Worm (Caenorhabditis elegans) whole organism, young adult: ENCODE results near the gene Y38E10A.35.

Experiments
- F10E7.11 ChIP-seq: sonication (generic microtip); optimal IDR thresholded peaks from 2 replicates; lab custom pipeline; 2017; ENCODE audit warnings: mild to moderate bottlenecking, missing genetic modification characterization, moderate library complexity, missing compliant biosample characterization
- F39B2.1 ChIP-seq: fragments of 200-800 bp; sonication (Bioruptor generic); IDR thresholded peaks from 2 replicates; pipeline ENCODE4 v1.3.6; 2022; ENCODE audit warnings: missing genetic modification reagents, missing genetic modification characterization, missing compliant biosample characterization
- akir-1 ChIP-seq: fragments of 200-800 bp; sonication (Bioruptor generic); optimal IDR thresholded peaks from 2 replicates; lab custom pipeline; 2018; ENCODE audit warnings: mild to moderate bottlenecking, missing genetic modification characterization, moderate library complexity, missing compliant biosample characterization
- ama-1 ChIP-seq, 3 experiments: fragments of 150-350 bp in 1 of 3; sonication (generic microtip) in 2 of 3; optimal IDR thresholded peaks; 2 replicates each; lab custom pipeline; 2014 to 2018; ENCODE audit warnings: missing biosample characterization in 2 of 3, missing genetic modification characterization in 2 of 3, missing genetic modification reagents in 2 of 3
- bed-1 ChIP-seq: fragments of 200-800 bp; sonication (Bioruptor generic); IDR thresholded peaks from 2 replicates; pipeline ENCODE4 v1.3.6; 2022; ENCODE audit warnings: missing genetic modification reagents, missing genetic modification characterization, missing compliant biosample characterization
- ceh-27 ChIP-seq: fragments of 200-800 bp; sonication (Bioruptor generic); optimal IDR thresholded peaks from 2 replicates; lab custom pipeline; 2018; ENCODE audit warnings: mild to moderate bottlenecking, missing genetic modification characterization, moderate library complexity, missing compliant biosample characterization
- chd-7 ChIP-seq: sonication (generic microtip); optimal IDR thresholded peaks from 2 replicates; lab custom pipeline; 2016; ENCODE audit warnings: mild to moderate bottlenecking, missing genetic modification characterization, moderate library complexity, missing compliant biosample characterization
- dox-1 ChIP-seq: fragments of 200-800 bp; sonication (Bioruptor generic); IDR thresholded peaks from 2 replicates; pipeline ENCODE4 v1.3.6; 2022; ENCODE audit warnings: missing genetic modification reagents, missing genetic modification characterization, missing compliant biosample characterization
- ets-4 ChIP-seq: fragments of 200-800 bp; sonication (Bioruptor generic); optimal IDR thresholded peaks from 2 replicates; lab custom pipeline; 2018; ENCODE audit warnings: mild to moderate bottlenecking, missing genetic modification characterization, missing compliant biosample characterization
- gei-17 ChIP-seq: fragments of 200-800 bp; sonication (Bioruptor generic); optimal IDR thresholded peaks from 2 replicates; lab custom pipeline; 2018; ENCODE audit warnings: mild to moderate bottlenecking, missing genetic modification characterization, missing compliant biosample characterization
- lsl-1 ChIP-seq: fragments of 200-800 bp; sonication (Bioruptor generic); optimal IDR thresholded peaks from 2 replicates; lab custom pipeline; 2018; ENCODE audit warnings: mild to moderate bottlenecking, missing genetic modification characterization, moderate library complexity, missing compliant biosample characterization
- madf-10 ChIP-seq: sonication (generic microtip); optimal IDR thresholded peaks from 2 replicates; lab custom pipeline; 2016; ENCODE audit warnings: mild to moderate bottlenecking, missing genetic modification characterization, missing compliant biosample characterization
- nhr-27 ChIP-seq: fragments of 200-800 bp; sonication (Bioruptor generic); optimal IDR thresholded peaks from 2 replicates; lab custom pipeline; 2018; ENCODE audit warnings: mild to moderate bottlenecking, missing genetic modification characterization, moderate library complexity, missing compliant biosample characterization
- repo-1 ChIP-seq: sonication (generic microtip); optimal IDR thresholded peaks from 2 replicates; lab custom pipeline; 2017; ENCODE audit warnings: mild to moderate bottlenecking, missing genetic modification characterization, missing compliant biosample characterization
- tbp1 ChIP-seq: fragments of 200-800 bp; sonication (Bioruptor generic); optimal IDR thresholded peaks from 2 replicates; lab custom pipeline; 2018; ENCODE audit warnings: mild to moderate bottlenecking, missing genetic modification characterization, missing compliant biosample characterization
- tbx-9 ChIP-seq: sonication (generic microtip); optimal IDR thresholded peaks from 2 replicates; lab custom pipeline; 2016; ENCODE audit warnings: borderline replicate concordance, missing genetic modification characterization, inconsistent platforms, missing compliant biosample characterization
- ztf-18 ChIP-seq: sonication (generic microtip); optimal IDR thresholded peaks from 2 replicates; lab custom pipeline; 2016; ENCODE audit warnings: missing genotype, mild to moderate bottlenecking, missing genetic modification characterization, missing compliant biosample characterization

The Y38E10A.35 gene

ce11 chrII:12525526-12525925, 47.1 kb downstream of the Y38E10A.35 start, which contains the start of gene srx-118:
Gene srx-118 (plus strand): TSS chrII:12525826.
- no peak for TF ChIP-seq nhr-27 (tag; lab: Kevin White, UChicago)
- TF ChIP-seq repo-1 (tag; lab: Kevin White, UChicago) = no peak
- TF ChIP-seq F10E7.11 (tag; lab: Kevin White, UChicago) = no peak
- no peak for TF ChIP-seq chd-7 (tag; lab: Kevin White, UChicago)
- no peak for TF ChIP-seq dox-1
- TF ChIP-seq F39B2.1 (GFP tag; lab: Robert Waterston, UW) = no peak
- TF ChIP-seq tbx-9 = no peak
- no peak for TF ChIP-seq ceh-27 (GFP tag; lab: Kevin White, UChicago)
- TF ChIP-seq ztf-18 (tag; lab: Kevin White, UChicago) = no peak
- no peak for TF ChIP-seq madf-10
- no peak for TF ChIP-seq akir-1
- no peak for TF ChIP-seq ets-4 (GFP tag; lab: Kevin White, UChicago)
- TF ChIP-seq lsl-1 (GFP tag; lab: Kevin White, UChicago) = no peak
- no peak for TF ChIP-seq gei-17 (GFP tag; lab: Kevin White, UChicago)
- TF ChIP-seq tbp1 (GFP tag; lab: Kevin White, UChicago) = no peak
- TF ChIP-seq bed-1 (GFP tag; lab: Robert Waterston, UW) = no peak
- no peak for TF ChIP-seq ama-1 (optimal IDR thresholded peaks at IDR 0.05; lab: Kevin White, UChicago)
- no peak for TF ChIP-seq ama-1 (GFP tag; optimal IDR thresholded peaks at IDR 0.05; lab: Kevin White, UChicago)
- TF ChIP-seq, all 124 proteins: peak for 0
